Worm (Caenorhabditis elegans) whole organism, L4 larva: ENCODE results near the gene C33C12.7.
A peak's percentile ranks its signal among the peaks of the same experiment; 100 is the strongest.

Source experiments
- F10B5.3 ChIP-seq: sonication (generic microtip); optimal IDR thresholded peaks from 2 replicates; lab custom pipeline; 2016; ENCODE audit warnings: mild to moderate bottlenecking, missing genetic modification characterization, missing compliant biosample characterization
- R02D3.7 ChIP-seq: fragments of 150-350 bp; sonication (generic microtip); optimal IDR thresholded peaks from 3 replicates; lab custom pipeline; 2014; ENCODE audit warnings: missing biosample characterization, missing genetic modification characterization
- Y105C5A.15 ChIP-seq: fragments of 200-800 bp; sonication (Bioruptor generic); IDR thresholded peaks from 2 replicates; pipeline ENCODE4 v1.3.6; 2022; ENCODE audit warnings: missing genetic modification characterization, missing compliant biosample characterization
- ZK337.2 ChIP-seq: fragments of 200-800 bp; sonication (Bioruptor generic); IDR thresholded peaks from 2 replicates; pipeline ENCODE4 v1.3.6; 2022; ENCODE audit warnings: missing genetic modification reagents, missing genetic modification characterization, missing compliant biosample characterization
- ZK546.5 ChIP-seq, 2 experiments: sonication (generic microtip); optimal IDR thresholded peaks; 2 replicates each; lab custom pipeline; 2017; ENCODE audit warnings: missing biosample characterization in 2 of 2, missing genetic modification characterization in 2 of 2
- aha-1 ChIP-seq: fragments of 150-350 bp; peaks from one replicate; lab custom pipeline; 2014; ENCODE audit warnings: missing biosample characterization, missing genetic modification characterization
- ctbp-1 ChIP-seq: fragments of 200-800 bp; sonication (Bioruptor generic); IDR thresholded peaks from 2 replicates; pipeline ENCODE4 v1.3.6; 2022; ENCODE audit warnings: missing genetic modification reagents, missing genetic modification characterization, missing compliant biosample characterization
- daf-12 ChIP-seq: fragments of 150-350 bp; optimal IDR thresholded peaks from 2 replicates; lab custom pipeline; 2014; ENCODE audit warnings: missing biosample characterization, missing genetic modification reagents, missing genetic modification characterization
- daf-8 ChIP-seq: fragments of 200-800 bp; sonication (Bioruptor generic); IDR thresholded peaks from 2 replicates; pipeline ENCODE4 v1.3.6; 2022; ENCODE audit warnings: missing genetic modification characterization, missing compliant biosample characterization
- dmd-9 ChIP-seq: fragments of 200-800 bp; sonication (Bioruptor generic); IDR thresholded peaks from 2 replicates; pipeline ENCODE4 v1.3.6; 2022; ENCODE audit warnings: missing genetic modification reagents, missing genetic modification characterization, missing compliant biosample characterization
- duxl-1 ChIP-seq: sonication (generic microtip); optimal IDR thresholded peaks from 2 replicates; lab custom pipeline; 2016; ENCODE audit warnings: mild to moderate bottlenecking, missing genetic modification characterization, moderate library complexity, missing compliant biosample characterization; ENCODE audit not compliant: poor library complexity
- egl-43 ChIP-seq: fragments of 200-800 bp; sonication (Bioruptor generic); IDR thresholded peaks from 2 replicates; pipeline ENCODE4 v1.3.6; 2022; ENCODE audit warnings: missing genetic modification reagents, missing genetic modification characterization, missing compliant biosample characterization
- hlh-30 ChIP-seq: sonication (generic microtip); optimal IDR thresholded peaks from 2 replicates; lab custom pipeline; 2017; ENCODE audit warnings: antibody characterized with exemption, mild to moderate bottlenecking, missing genetic modification characterization, missing compliant biosample characterization; ENCODE audit not compliant: insufficient read depth
- hmg-1.1 ChIP-seq: fragments of 200-800 bp; sonication (Bioruptor generic); IDR thresholded peaks from 2 replicates; pipeline ENCODE4 v1.3.6; 2022; ENCODE audit warnings: missing genetic modification reagents, missing genetic modification characterization, missing compliant biosample characterization
- lin-29 ChIP-seq: fragments of 200-800 bp; sonication (Bioruptor generic); IDR thresholded peaks from 2 replicates; pipeline ENCODE4 v1.3.6; 2022; ENCODE audit warnings: missing genetic modification reagents, missing genetic modification characterization, missing compliant biosample characterization
- lin-38 ChIP-seq: fragments of 200-800 bp; sonication (Bioruptor generic); IDR thresholded peaks from 2 replicates; pipeline ENCODE4 v1.3.6; 2022; ENCODE audit warnings: missing genetic modification reagents, missing genetic modification characterization, missing compliant biosample characterization
- mdl-1 ChIP-seq, 2 experiments: fragments of 150-350 bp in 1 of 2; sonication (generic microtip) in 1 of 2; optimal IDR thresholded peaks; 2 replicates each; lab custom pipeline; 2014 to 2017; ENCODE audit warnings: missing biosample characterization in 2 of 2, missing genetic modification characterization in 2 of 2
- mep-1 ChIP-seq: fragments of 150-350 bp; sonication (generic microtip); optimal IDR thresholded peaks from 3 replicates; lab custom pipeline; 2014; ENCODE audit warnings: missing biosample characterization, missing genetic modification characterization
- mes-2 ChIP-seq: sonication (generic microtip); optimal IDR thresholded peaks from 2 replicates; lab custom pipeline; 2016; ENCODE audit warnings: missing genotype, mild to moderate bottlenecking, missing genetic modification characterization, missing compliant biosample characterization; ENCODE audit not compliant: poor library complexity, severe bottlenecking
- mxl-3 ChIP-seq: fragments of 200-800 bp; sonication (Bioruptor generic); optimal IDR thresholded peaks from 2 replicates; lab custom pipeline; 2018; ENCODE audit warnings: mild to moderate bottlenecking, missing genetic modification characterization, missing compliant biosample characterization
- nhr-10 ChIP-seq: fragments of 150-350 bp; optimal IDR thresholded peaks from 2 replicates; lab custom pipeline; 2014; ENCODE audit warnings: missing biosample characterization, missing genetic modification characterization
- nhr-102 ChIP-seq: sonication (generic microtip); optimal IDR thresholded peaks from 2 replicates; lab custom pipeline; 2016; ENCODE audit warnings: mild to moderate bottlenecking, missing genetic modification characterization, moderate library complexity, missing compliant biosample characterization
- nhr-237 ChIP-seq: sonication (generic microtip); optimal IDR thresholded peaks from 2 replicates; lab custom pipeline; 2017; ENCODE audit warnings: missing biosample characterization, missing genetic modification characterization
- nhr-28 ChIP-seq: fragments of 150-350 bp; optimal IDR thresholded peaks from 2 replicates; lab custom pipeline; 2014; ENCODE audit warnings: missing biosample characterization, missing genetic modification characterization
- nhr-41 ChIP-seq: fragments of 200-800 bp; sonication (Bioruptor generic); IDR thresholded peaks from 2 replicates; pipeline ENCODE4 v1.3.6; 2022; ENCODE audit warnings: missing genetic modification reagents, missing genetic modification characterization, missing compliant biosample characterization
- nhr-76 ChIP-seq: fragments of 150-350 bp; optimal IDR thresholded peaks from 2 replicates; lab custom pipeline; 2014; ENCODE audit warnings: missing biosample characterization, missing genetic modification characterization
- php-3 ChIP-seq: fragments of 200-800 bp; sonication (Bioruptor generic); IDR thresholded peaks from 2 replicates; pipeline ENCODE4 v1.3.6; 2022; ENCODE audit warnings: missing genetic modification reagents, missing genetic modification characterization, missing compliant biosample characterization
- rbr-2 ChIP-seq: sonication (generic microtip); optimal IDR thresholded peaks from 2 replicates; lab custom pipeline; 2016; ENCODE audit warnings: missing genotype, missing genetic modification characterization, missing compliant biosample characterization
- set-16 ChIP-seq: fragments of 200-800 bp; sonication (Bioruptor generic); IDR thresholded peaks from 2 replicates; pipeline ENCODE4 v1.3.6; 2022; ENCODE audit warnings: missing genetic modification reagents, missing genetic modification characterization, missing compliant biosample characterization
- tra-1 ChIP-seq: fragments of 200-800 bp; sonication (Bioruptor generic); IDR thresholded peaks from 2 replicates; pipeline ENCODE4 v1.3.6; 2022; ENCODE audit warnings: missing genetic modification reagents, missing genetic modification characterization, missing compliant biosample characterization
- unc-130 ChIP-seq: sonication (generic microtip); optimal IDR thresholded peaks from 2 replicates; lab custom pipeline; 2016; ENCODE audit warnings: missing genetic modification reagents, missing genetic modification characterization, missing compliant biosample characterization
- unc-39 ChIP-seq: sonication (generic microtip); optimal IDR thresholded peaks from 2 replicates; lab custom pipeline; 2017; ENCODE audit warnings: missing biosample characterization, missing genetic modification characterization
- unc-62 ChIP-seq, 3 experiments: fragments of 150-350 bp in 1 of 3; sonication (generic microtip); optimal IDR thresholded peaks in 2 of 3; peaks in 1 of 3; 1 replicate in 1 of 3; 2 replicates in 2 of 3; lab custom pipeline; 2014 to 2017; ENCODE audit warnings: missing biosample characterization in 3 of 3, missing genetic modification characterization in 3 of 3, missing genetic modification reagents in 3 of 3, missing genotype in 1 of 3
- zip-11 ChIP-seq: fragments of 200-800 bp; sonication (Bioruptor generic); IDR thresholded peaks from 2 replicates; pipeline ENCODE4 v1.3.6; 2022; ENCODE audit warnings: missing genetic modification characterization, missing compliant biosample characterization
- zip-2 ChIP-seq: fragments of 150-350 bp; optimal IDR thresholded peaks from 2 replicates; lab custom pipeline; 2014; ENCODE audit warnings: missing biosample characterization, missing genetic modification characterization
- ztf-7 ChIP-seq: fragments of 150-350 bp; optimal IDR thresholded peaks from 2 replicates; lab custom pipeline; 2014; ENCODE audit warnings: missing biosample characterization, missing genetic modification characterization

Gene C33C12.7

ce11 chrII:2219880-2220279 is 44.6 kb upstream of the C33C12.7 start, which contains the start of gene Y59C2A.3 (continued):
- TF ChIP-seq mep-1 (peak; percentile 50), nhr-10 (no peak), nhr-41 (no peak), ztf-7 (tag; lab: Kevin White, UChicago) (no peak), R02D3.7 (tag; lab: Kevin White, UChicago) (no peak), mes-2 (tag; lab: Kevin White, UChicago) (peak; percentile 72), daf-12 (tag; lab: Kevin White, UChicago) (no peak), set-16 (GFP tag; lab: Robert Waterston, UW) (peak; percentile 80), ZK337.2 (GFP tag; lab: Robert Waterston, UW) (no peak), hlh-30 (peak; percentile 52), zip-2 (tag; lab: Kevin White, UChicago) (no peak), lin-29 (no peak), nhr-102 (no peak), ctbp-1 (no peak), rbr-2 (peak; percentile 65), hmg-1.1 (0 out of 2 replicates have a peak, but pooled peaks have one; percentile 18), nhr-28 (tag; lab: Kevin White, UChicago) (no peak), unc-39 (tag; lab: Kevin White, UChicago) (no peak), lin-38 (GFP tag; lab: Robert Waterston, UW) (peak; percentile 77), mxl-3 (GFP tag; lab: Kevin White, UChicago) (no peak), F10B5.3 (tag; lab: Kevin White, UChicago) (no peak), nhr-76 (tag; lab: Kevin White, UChicago) (no peak), php-3 (GFP tag; lab: Robert Waterston, UW) (no peak), zip-11 (GFP tag; lab: Robert Waterston, UW) (no peak)

- TF ChIP-seq ZK546.5 (tag; optimal IDR thresholded peaks at IDR 0.05; lab: Kevin White, UChicago) (no peak), mdl-1 (tag; optimal IDR thresholded peaks at IDR 0.05; lab: Kevin White, UChicago) (no peak), nhr-237 (tag; lab: Kevin White, UChicago) (no peak), dmd-9 (no peak), duxl-1 (tag; lab: Kevin White, UChicago) (no peak), unc-130 (no peak), aha-1 (peak; percentile 96), egl-43 (GFP tag; lab: Robert Waterston, UW) (no peak), unc-62 (GFP tag; optimal IDR thresholded peaks at IDR 0.05 in 1 of 2; lab: Kevin White, UChicago) (peak in 1 of 2 experiments; percentile 90), unc-62 (tag; optimal IDR thresholded peaks at IDR 0.05; lab: Kevin White, UChicago) (no peak), hmg-1.1 (no peak), Y105C5A.15 (GFP tag; lab: Robert Waterston, UW) (no peak), daf-8 (GFP tag; lab: Robert Waterston, UW) (no peak), set-16 (GFP tag; lab: Robert Waterston, UW) (peak; percentile 53; the same call in 1 of the 2 replicates)
These were observed 41.8 kb upstream of the C33C12.7 start for ce11 chrII:2216940-2217664.

- TF ChIP-seq daf-8 (GFP tag; lab: Robert Waterston, UW) (no peak), set-16 (GFP tag; lab: Robert Waterston, UW) (peak; percentile 52; the same call in 1 of the 2 replicates), tra-1 (GFP tag; lab: Robert Waterston, UW) (no peak)
- TF ChIP-seq, all 104 proteins: peak for 1
These were observed 40.2 kb upstream of the C33C12.7 start for ce11 chrII:2215512-2215911.
